Fruit fly (Drosophila melanogaster) whole organism, embryonic: ENCODE measurements around the gene Cyp28c1.

Source experiments
- CG1233 ChIP-seq: fragments of 200-800 bp; sonication (Bioruptor generic); optimal IDR thresholded peaks from 4 replicates; lab custom pipeline; 2018; ENCODE audit warnings: missing biosample characterization, mild to moderate bottlenecking, missing genetic modification characterization
- CG1603 ChIP-seq: fragments of 200-800 bp; sonication (Bioruptor generic); optimal IDR thresholded peaks from 2 replicates; lab custom pipeline; 2019; ENCODE audit warnings: missing biosample characterization, mild to moderate bottlenecking, missing genetic modification characterization, moderate library complexity
- CG1832 ChIP-seq: fragments of 200-800 bp; sonication (Bioruptor generic); optimal IDR thresholded peaks from 2 replicates; lab custom pipeline; 2017; ENCODE audit warnings: missing biosample characterization, mild to moderate bottlenecking, missing genetic modification characterization, inconsistent platforms
- CG3065 ChIP-seq: fragments of 200-800 bp; sonication (Bioruptor generic); optimal IDR thresholded peaks from 2 replicates; lab custom pipeline; 2016; ENCODE audit warnings: missing biosample characterization, missing genetic modification characterization
- CG3163 ChIP-seq: fragments of 200-800 bp; sonication (Bioruptor generic); optimal IDR thresholded peaks from 3 replicates; lab custom pipeline; 2016; ENCODE audit warnings: missing biosample characterization, missing genetic modification characterization
- CG3838 ChIP-seq: fragments of 200-800 bp; sonication (Bioruptor generic); optimal IDR thresholded peaks from 3 replicates; lab custom pipeline; 2016; ENCODE audit warnings: missing biosample characterization, missing genetic modification characterization
- CG5180 ChIP-seq: fragments of 200-800 bp; sonication (Bioruptor generic); optimal IDR thresholded peaks from 3 replicates; lab custom pipeline; 2017; ENCODE audit warnings: missing biosample characterization, missing genetic modification characterization, mild to moderate bottlenecking, moderate library complexity, missing genetic modification reagents
- CG6813 ChIP-seq: fragments of 200-800 bp; sonication (Bioruptor generic); optimal IDR thresholded peaks from 2 replicates; lab custom pipeline; 2017; ENCODE audit warnings: missing biosample characterization, missing genetic modification characterization, mild to moderate bottlenecking, moderate library complexity, missing genetic modification reagents
- CG9932 ChIP-seq: fragments of 200-800 bp; sonication (Bioruptor generic); IDR thresholded peaks from 2 replicates; pipeline ENCODE4 v1.3.6; 2022; ENCODE audit warnings: missing biosample characterization, missing genetic modification characterization
- CrebB ChIP-seq: fragments of 200-800 bp; sonication (Bioruptor generic); optimal IDR thresholded peaks from 3 replicates; lab custom pipeline; 2018; ENCODE audit warnings: missing biosample characterization, mild to moderate bottlenecking, missing genetic modification characterization
- D ChIP-seq, 2 experiments: fragments of 200-800 bp in 1 of 2; fragments of >200 bp in 1 of 2; sonication (Bioruptor generic) in 1 of 2; optimal IDR thresholded peaks; 2 replicates in 1 of 2; 3 replicates in 1 of 2; lab custom pipeline; 2017; ENCODE audit warnings: mild to moderate bottlenecking in 1 of 2, missing biosample characterization in 1 of 2, missing genetic modification characterization in 1 of 2, missing genetic modification reagents in 1 of 2
- D19A ChIP-seq: fragments of 200-800 bp; optimal IDR thresholded peaks from 3 replicates; lab custom pipeline; 2019; ENCODE audit warnings: missing biosample characterization, mild to moderate bottlenecking, missing genetic modification characterization, moderate library complexity
- Drgx ChIP-seq: fragments of 200-800 bp; sonication (Bioruptor generic); IDR thresholded peaks from 2 replicates; pipeline ENCODE4 v1.3.6; 2022; ENCODE audit warnings: missing biosample characterization, missing genetic modification characterization
- Eip74EF ChIP-seq, 2 experiments: fragments of 200-800 bp in 1 of 2; fragments of >200 bp in 1 of 2; sonication (Bioruptor generic) in 1 of 2; optimal IDR thresholded peaks; 2 replicates each; lab custom pipeline; 2017 to 2019; ENCODE audit warnings: missing biosample characterization in 2 of 2, missing genetic modification characterization in 2 of 2, mild to moderate bottlenecking in 1 of 2, moderate library complexity in 1 of 2
- Fer2 ChIP-seq: fragments of 200-800 bp; sonication (Bioruptor generic); optimal IDR thresholded peaks from 2 replicates; lab custom pipeline; 2018; ENCODE audit warnings: missing biosample characterization, mild to moderate bottlenecking, missing genetic modification characterization, moderate library complexity
- HmgZ ChIP-seq: fragments of 200-800 bp; sonication (Bioruptor generic); optimal IDR thresholded peaks from 2 replicates; lab custom pipeline; 2018; ENCODE audit warnings: missing biosample characterization, mild to moderate bottlenecking, missing genetic modification characterization
- Med ChIP-seq: fragments of 200-800 bp; sonication (Bioruptor generic); peaks from one replicate; lab custom pipeline; 2016; ENCODE audit warnings: missing biosample characterization, missing genetic modification characterization, mild to moderate bottlenecking, inconsistent platforms, moderate library complexity
- NK7.1 ChIP-seq: fragments of 200-800 bp; sonication (Bioruptor generic); optimal IDR thresholded peaks from 3 replicates; lab custom pipeline; 2016; ENCODE audit warnings: missing biosample characterization, missing genetic modification characterization
- Nf-YA ChIP-seq: fragments of 200-800 bp; sonication (Bioruptor generic); IDR thresholded peaks from 2 replicates; pipeline ENCODE4 v1.3.6; 2022; ENCODE audit warnings: missing biosample characterization, missing genetic modification characterization
- PHDP ChIP-seq: fragments of 200-800 bp; sonication (Bioruptor generic); optimal IDR thresholded peaks from 3 replicates; lab custom pipeline; 2018; ENCODE audit warnings: missing biosample characterization, mild to moderate bottlenecking, missing genetic modification characterization, moderate library complexity
- Trl ChIP-seq, 3 experiments: fragments of >200 bp in 2 of 3; fragments of 200-800 bp in 1 of 3; sonication (Bioruptor generic) in 1 of 3; optimal IDR thresholded peaks; 2 replicates in 1 of 3; 3 replicates in 2 of 3; lab custom pipeline; 2016 to 2017; ENCODE audit warnings: missing biosample characterization in 1 of 3, missing genetic modification characterization in 1 of 3
- cato ChIP-seq: fragments of 200-800 bp; sonication (Bioruptor generic); optimal IDR thresholded peaks from 2 replicates; lab custom pipeline; 2016; ENCODE audit warnings: missing biosample characterization, missing genetic modification characterization, borderline replicate concordance
- chm ChIP-seq: fragments of 200-800 bp; sonication (Bioruptor generic); IDR thresholded peaks from 2 replicates; pipeline ENCODE4 v1.3.6; 2022; ENCODE audit warnings: missing biosample characterization, missing genetic modification characterization
- crp ChIP-seq, 2 experiments: fragments of 200-800 bp; sonication (Bioruptor generic); optimal IDR thresholded peaks; 2 replicates in 1 of 2; 3 replicates in 1 of 2; lab custom pipeline; 2017; ENCODE audit warnings: missing biosample characterization in 2 of 2, missing genetic modification characterization in 2 of 2, mild to moderate bottlenecking in 1 of 2, moderate library complexity in 1 of 2
- danr ChIP-seq: fragments of 200-800 bp; sonication (Bioruptor generic); IDR thresholded peaks from 2 replicates; pipeline ENCODE4 v1.3.6; 2022; ENCODE audit warnings: missing biosample characterization, missing genetic modification characterization
- disco-r ChIP-seq: fragments of 200-800 bp; sonication (Bioruptor generic); optimal IDR thresholded peaks from 2 replicates; lab custom pipeline; 2016; ENCODE audit warnings: missing biosample characterization, missing genetic modification characterization
- exex ChIP-seq: fragments of 200-800 bp; sonication (Bioruptor generic); optimal IDR thresholded peaks from 4 replicates; lab custom pipeline; 2018; ENCODE audit warnings: missing biosample characterization, mild to moderate bottlenecking, missing genetic modification characterization, moderate library complexity
- ftz-f1 ChIP-seq: fragments of 200-800 bp; sonication (Bioruptor generic); optimal IDR thresholded peaks from 2 replicates; lab custom pipeline; 2016; ENCODE audit warnings: missing biosample characterization, missing genetic modification characterization
- gem ChIP-seq: fragments of 200-800 bp; sonication (Bioruptor generic); optimal IDR thresholded peaks from 2 replicates; lab custom pipeline; 2019; ENCODE audit warnings: missing biosample characterization, mild to moderate bottlenecking, missing genetic modification characterization, moderate library complexity
- grau ChIP-seq: fragments of 200-800 bp; optimal IDR thresholded peaks from 3 replicates; lab custom pipeline; 2019; ENCODE audit warnings: missing biosample characterization, mild to moderate bottlenecking, missing genetic modification characterization, moderate library complexity
- kah ChIP-seq: fragments of 200-800 bp; sonication (Bioruptor generic); optimal IDR thresholded peaks from 2 replicates; lab custom pipeline; 2018; ENCODE audit warnings: missing biosample characterization, mild to moderate bottlenecking, missing genetic modification characterization
- mirr ChIP-seq: fragments of 200-800 bp; sonication (Bioruptor generic); optimal IDR thresholded peaks from 3 replicates; lab custom pipeline; 2018; ENCODE audit warnings: missing biosample characterization, mild to moderate bottlenecking, missing genetic modification characterization
- p53 ChIP-seq: fragments of 200-800 bp; sonication (Bioruptor generic); optimal IDR thresholded peaks from 2 replicates; lab custom pipeline; 2016; ENCODE audit warnings: missing biosample characterization, missing genetic modification characterization
- pan ChIP-seq, 4 experiments: fragments of >200 bp in 3 of 4; fragments of 200-800 bp in 1 of 4; sonication (Bioruptor generic) in 1 of 4; optimal IDR thresholded peaks in 3 of 4; IDR thresholded peaks in 1 of 4; 2 replicates each; pipeline versions ENCODE4 v1.3.6 to Lab custom; 2017 to 2022; ENCODE audit warnings: missing biosample characterization in 2 of 4, missing genetic modification characterization in 2 of 4, mixed read lengths in 1 of 4
- scrt ChIP-seq: fragments of 200-800 bp; sonication (Bioruptor generic); optimal IDR thresholded peaks from 2 replicates; lab custom pipeline; 2018; ENCODE audit warnings: missing biosample characterization, mild to moderate bottlenecking, missing genetic modification characterization, moderate library complexity
- sens-2 ChIP-seq: fragments of 200-800 bp; sonication (Bioruptor generic); IDR thresholded peaks from 2 replicates; pipeline ENCODE4 v1.3.6; 2022; ENCODE audit warnings: missing biosample characterization, missing genetic modification characterization
- sug ChIP-seq: fragments of 200-800 bp; optimal IDR thresholded peaks from 2 replicates; lab custom pipeline; 2019; ENCODE audit warnings: missing biosample characterization, mild to moderate bottlenecking, missing genetic modification characterization, moderate library complexity
- tgo ChIP-seq: fragments of 200-800 bp; sonication (Bioruptor generic); IDR thresholded peaks from 3 replicates; pipeline ENCODE4 v1.3.6; 2022; ENCODE audit warnings: missing biosample characterization, missing genetic modification characterization
- yki ChIP-seq: fragments of >200 bp; optimal IDR thresholded peaks from 3 replicates; lab custom pipeline; 2018

The Cyp28c1 gene

dm6 chrX:11818047-11818766 is 21.2 kb upstream of the Cyp28c1 start (continued):
- peak; percentile 91 for TF ChIP-seq CG1233 (GFP tag; lab: Kevin White, UChicago)
- TF ChIP-seq NK7.1 (GFP tag; lab: Kevin White, UChicago) = peak; percentile 87
- peak; percentile 97 for TF ChIP-seq CG1603 (tag; lab: Kevin White, UChicago)
- peak in 1 of 2 experiments; percentile 63 for TF ChIP-seq crp (GFP tag; optimal IDR thresholded peaks at IDR 0.05; lab: Kevin White, UChicago)
- TF ChIP-seq p53 (GFP tag; lab: Kevin White, UChicago) = peak; percentile 76
- peak; percentile 80 for TF ChIP-seq kah (GFP tag; lab: Kevin White, UChicago)
- TF ChIP-seq CG3838 (GFP tag; lab: Kevin White, UChicago) = peak; percentile 90

DNA sequence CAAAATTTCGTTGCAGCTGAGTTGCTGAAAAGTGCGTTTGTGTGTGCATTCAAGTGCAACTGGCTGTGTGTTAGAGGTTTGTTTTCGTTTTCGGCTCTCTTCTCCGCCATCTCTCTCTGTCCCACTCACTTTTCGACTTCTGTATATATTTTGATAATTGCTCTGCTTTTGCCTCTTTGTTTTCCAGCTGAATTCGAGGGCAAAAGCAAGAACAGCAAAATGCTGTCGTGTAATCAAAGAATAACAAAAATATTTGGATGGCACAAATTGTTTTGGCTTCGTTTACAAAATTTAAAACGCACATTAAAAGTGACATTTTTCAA is 20.7 kb upstream of the Cyp28c1 start:
- no peak for TF ChIP-seq ftz-f1 (GFP tag; lab: Kevin White, UChicago)
- peak; percentile 41 to 89 for TF ChIP-seq Trl (optimal IDR thresholded peaks at IDR 0.05; lab: Kevin White, UChicago)
- no peak for TF ChIP-seq Trl (GFP tag; optimal IDR thresholded peaks at IDR 0.05; lab: Kevin White, UChicago)
- no peak for TF ChIP-seq sens-2 (GFP tag; lab: Robert Waterston, UW)
- TF ChIP-seq D (optimal IDR thresholded peaks at IDR 0.05; lab: Kevin White, UChicago) = no peak
- TF ChIP-seq D (GFP tag; optimal IDR thresholded peaks at IDR 0.05; lab: Kevin White, UChicago) = no peak
- TF ChIP-seq CG3163 (GFP tag; lab: Kevin White, UChicago) = peak; percentile 11
- no peak for TF ChIP-seq scrt (GFP tag; lab: Kevin White, UChicago)
- TF ChIP-seq CG9932 (GFP tag; lab: Robert Waterston, UW) = no peak
- no peak for TF ChIP-seq CG6813
- TF ChIP-seq cato (GFP tag; lab: Kevin White, UChicago) = no peak
- no peak for TF ChIP-seq disco-r
- TF ChIP-seq CG5180 (GFP tag; lab: Kevin White, UChicago) = no peak
- TF ChIP-seq Fer2 (tag; lab: Kevin White, UChicago) = no peak
- TF ChIP-seq pan (optimal IDR thresholded peaks at IDR 0.05; lab: Kevin White, UChicago) = no peak
- TF ChIP-seq pan (GFP tag; optimal IDR thresholded peaks at IDR 0.05 in 1 of 2, IDR thresholded peaks at IDR 0.05 in 1 of 2) = no peak
- TF ChIP-seq yki (lab: Kevin White, UChicago) = peak; percentile 67
- peak; percentile 6 for TF ChIP-seq CG1832 (GFP tag; lab: Kevin White, UChicago)
- TF ChIP-seq Nf-YA (GFP tag; lab: Robert Waterston, UW) = no peak
- no peak for TF ChIP-seq danr
- no peak for TF ChIP-seq D19A (tag; lab: Kevin White, UChicago)
- no peak for TF ChIP-seq CG3065 (GFP tag; lab: Kevin White, UChicago)

dm6 chrX:11819241-11819862 is 20.1 kb upstream of the Cyp28c1 start:
- TF ChIP-seq Med (GFP tag; lab: Kevin White, UChicago) = peak; percentile 52
- TF ChIP-seq Drgx (GFP tag; lab: Robert Waterston, UW) = 0 out of 2 replicates have a peak, but pooled peaks have one; percentile 17
- peak; percentile 22 for TF ChIP-seq sug (tag; lab: Kevin White, UChicago)
- TF ChIP-seq gem = peak; percentile 22
- TF ChIP-seq HmgZ = no peak
- no peak for TF ChIP-seq chm (GFP tag; lab: Robert Waterston, UW)
- peak; percentile 58 for TF ChIP-seq grau (tag; lab: Kevin White, UChicago)
- no peak for TF ChIP-seq CrebB
- peak; percentile 9 for TF ChIP-seq exex
- no peak for TF ChIP-seq Eip74EF (GFP tag; optimal IDR thresholded peaks at IDR 0.05; lab: Kevin White, UChicago)
- TF ChIP-seq D19A (tag; lab: Kevin White, UChicago) = no peak
- no peak for TF ChIP-seq tgo (GFP tag; lab: Robert Waterston, UW)
- TF ChIP-seq PHDP (tag; lab: Kevin White, UChicago) = no peak
- TF ChIP-seq mirr (GFP tag; lab: Kevin White, UChicago) = peak; percentile 62
